Worm (Caenorhabditis elegans) whole organism, midembryonic: Measurements from ENCODE around the gene frpr-11.

ENCODE experiments used
- med-1 ChIP-seq: sonication (generic microtip); optimal IDR thresholded peaks from 2 replicates; lab custom pipeline; 2017; ENCODE audit warnings: missing genetic modification characterization, mild to moderate bottlenecking, missing compliant biosample characterization, antibody characterized with exemption, missing genetic modification reagents; ENCODE audit not compliant: insufficient read depth
- ref-1 ChIP-seq: fragments of 200-800 bp; sonication (Bioruptor generic); conservative IDR thresholded peaks from 2 replicates; pipeline ENCODE4 v1.3.6; 2022; ENCODE audit warnings: missing genetic modification reagents, missing genetic modification characterization, missing compliant biosample characterization

DNA sequence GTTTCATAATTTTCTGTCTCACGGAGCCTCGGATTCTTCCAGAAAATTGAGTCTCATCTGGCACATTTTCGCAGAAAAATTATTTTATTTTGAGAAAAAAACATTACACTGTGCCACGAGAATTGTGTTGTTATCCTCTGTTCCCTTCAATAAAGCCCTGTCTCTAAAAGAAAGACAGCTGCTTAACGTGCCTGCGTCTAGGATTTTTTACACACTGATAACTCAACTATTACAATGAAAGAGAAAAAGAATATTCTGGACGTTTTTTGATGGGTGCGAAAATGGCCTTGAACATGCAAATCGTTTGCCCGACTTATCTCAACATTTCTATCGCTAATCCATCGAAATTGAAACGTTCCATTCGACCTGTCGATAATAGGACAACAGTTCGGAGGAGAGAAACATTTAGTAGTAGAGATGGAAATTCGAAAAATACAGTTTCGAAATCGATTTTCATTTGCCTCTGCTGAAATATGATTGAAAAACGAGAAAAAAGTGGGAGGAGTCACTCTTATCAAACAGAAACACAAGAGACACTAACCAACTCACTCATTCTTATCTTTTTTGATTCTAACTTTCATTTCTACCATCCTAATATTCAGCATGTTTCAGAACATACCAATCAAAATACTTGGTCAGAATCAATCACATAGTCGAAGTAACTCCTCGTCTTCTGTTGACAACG, 29.9 kb downstream of the frpr-11 start:
- TF ChIP-seq ref-1 (GFP tag; lab: Robert Waterston, UW) (no peak), med-1 (GFP tag; lab: Kevin White, UChicago) (no peak)
